In the genomic region with DNA sequence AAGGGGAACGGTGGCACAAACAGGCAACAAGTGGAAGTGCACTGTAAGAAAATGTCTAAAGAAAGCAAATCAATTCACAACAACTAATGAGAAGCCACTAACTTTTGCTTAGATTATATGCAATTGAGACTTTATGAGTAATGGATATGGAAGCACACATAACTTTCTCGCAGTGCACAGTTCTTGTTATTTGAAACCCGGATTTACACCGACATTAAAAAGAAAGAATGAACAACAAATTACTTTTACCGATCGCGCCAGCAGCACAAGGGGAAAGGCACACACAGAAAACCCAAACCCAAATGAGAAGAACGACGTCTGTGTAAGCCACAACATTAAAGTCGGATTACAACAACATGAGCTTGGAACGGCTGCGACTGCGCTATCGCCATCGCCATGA, we compare ENCODE assay signal across 1 fruit fly cellular context.
A peak's percentile ranks its signal among the peaks of the same experiment; 100 is the strongest.
TF ChIP-seq lines count a peak whose summit lies in the region.

No protein-coding gene starts in this region.

TF ChIP-seq in whole organism, embryonic, 481 proteins besides CTCF, POLR2A, EP300 and RAD21 (continued from another document and continues in another):
- TF ChIP-seq CG10654 (GFP tag; optimal IDR thresholded peaks at IDR 0.05; lab: Kevin White, UChicago): peak; percentile 64
- peak; percentile 83 for TF ChIP-seq ara (GFP tag; IDR thresholded peaks at IDR 0.05; lab: Robert Waterston, UW)
- TF ChIP-seq al (GFP tag; IDR thresholded peaks at IDR 0.05; lab: Robert Waterston, UW): no peak
- peak; percentile 25 for TF ChIP-seq kay (GFP tag; optimal IDR thresholded peaks at IDR 0.05; lab: Kevin White, UChicago)
- TF ChIP-seq D (optimal IDR thresholded peaks at IDR 0.05; lab: Kevin White, UChicago): no peak
- peak; percentile 87 for TF ChIP-seq D (GFP tag; optimal IDR thresholded peaks at IDR 0.05; lab: Kevin White, UChicago)
- TF ChIP-seq CG1647 (GFP tag; optimal IDR thresholded peaks at IDR 0.05; lab: Kevin White, UChicago): no peak
- peak; percentile 56 for TF ChIP-seq Hr3 (GFP tag; optimal IDR thresholded peaks at IDR 0.05; lab: Kevin White, UChicago)
- TF ChIP-seq CG9727 (GFP tag; optimal IDR thresholded peaks at IDR 0.05; lab: Kevin White, UChicago): peak; percentile 76
- peak; percentile 35 for TF ChIP-seq CG6813 (GFP tag; optimal IDR thresholded peaks at IDR 0.05; lab: Kevin White, UChicago)
- peak; percentile 77 for TF ChIP-seq CG8944 (GFP tag; optimal IDR thresholded peaks at IDR 0.05; lab: Kevin White, UChicago)
- no peak for TF ChIP-seq CG15479 (GFP tag; optimal IDR thresholded peaks at IDR 0.05; lab: Kevin White, UChicago)
- peak; percentile 26 for TF ChIP-seq CG11723 (GFP tag; optimal IDR thresholded peaks at IDR 0.05; lab: Kevin White, UChicago)
- peak; percentile 47 for TF ChIP-seq CG18619 (GFP tag; optimal IDR thresholded peaks at IDR 0.05; lab: Kevin White, UChicago)
- peak; percentile 66 for TF ChIP-seq pnt (GFP tag; optimal IDR thresholded peaks at IDR 0.05; lab: Kevin White, UChicago)
- TF ChIP-seq sens (GFP tag; lab: Kevin White, UChicago): peak; percentile 98
- peak; percentile 37 for TF ChIP-seq sqz (GFP tag; optimal IDR thresholded peaks at IDR 0.05; lab: Kevin White, UChicago)
- TF ChIP-seq pho (GFP tag; optimal IDR thresholded peaks at IDR 0.05; lab: Kevin White, UChicago): no peak
- TF ChIP-seq corto (GFP tag; optimal IDR thresholded peaks at IDR 0.05; lab: Kevin White, UChicago): no peak
- TF ChIP-seq CG11696 (GFP tag; IDR thresholded peaks at IDR 0.05; lab: Robert Waterston, UW): 0 out of 2 replicates have a peak, but pooled peaks have one; percentile 28
- TF ChIP-seq nerfin-1 (tag; optimal IDR thresholded peaks at IDR 0.05; lab: Kevin White, UChicago): peak; percentile 50
- TF ChIP-seq Optix (GFP tag; IDR thresholded peaks at IDR 0.05; lab: Robert Waterston, UW): peak; percentile 59; the same call in 1 of the 3 replicates
- no peak for TF ChIP-seq CG13296 (GFP tag; optimal IDR thresholded peaks at IDR 0.05; lab: Kevin White, UChicago)
- TF ChIP-seq chm (GFP tag; IDR thresholded peaks at IDR 0.05; lab: Robert Waterston, UW): peak; percentile 83; the same call in 1 of the 2 replicates
- TF ChIP-seq CG18476 (GFP tag; optimal IDR thresholded peaks at IDR 0.05; lab: Kevin White, UChicago): peak; percentile 40
- no peak for TF ChIP-seq HLH54F (GFP tag; optimal IDR thresholded peaks at IDR 0.05; lab: Kevin White, UChicago)
- TF ChIP-seq twi (tag; optimal IDR thresholded peaks at IDR 0.05; lab: Kevin White, UChicago): peak; percentile 70
- TF ChIP-seq Xbp1 (GFP tag; optimal IDR thresholded peaks at IDR 0.05; lab: Kevin White, UChicago): peak; percentile 67
- peak; percentile 75 for TF ChIP-seq CG8089 (GFP tag; optimal IDR thresholded peaks at IDR 0.05; lab: Kevin White, UChicago)
- TF ChIP-seq her (GFP tag; optimal IDR thresholded peaks at IDR 0.05; lab: Kevin White, UChicago): peak; percentile 1
- TF ChIP-seq sima (GFP tag; optimal IDR thresholded peaks at IDR 0.05; lab: Kevin White, UChicago): no peak
- TF ChIP-seq disco-r (GFP tag; optimal IDR thresholded peaks at IDR 0.05; lab: Kevin White, UChicago): no peak
- TF ChIP-seq Kr (GFP tag; optimal IDR thresholded peaks at IDR 0.05; lab: Kevin White, UChicago): no peak
- peak; percentile 55 for TF ChIP-seq repo (GFP tag; optimal IDR thresholded peaks at IDR 0.05; lab: Kevin White, UChicago)
- no peak for TF ChIP-seq vnd (GFP tag; IDR thresholded peaks at IDR 0.05; lab: Robert Waterston, UW; ENCODE audit: partially characterized antibody)
- TF ChIP-seq tgo (GFP tag; IDR thresholded peaks at IDR 0.05; lab: Robert Waterston, UW): peak; percentile 35; the same call in 1 of the 3 replicates
- TF ChIP-seq tna (GFP tag; IDR thresholded peaks at IDR 0.05; lab: Robert Waterston, UW; ENCODE audit: partially characterized antibody): no peak
- TF ChIP-seq slbo (GFP tag; IDR thresholded peaks at IDR 0.05; lab: Robert Waterston, UW): no peak
- peak; percentile 17 for TF ChIP-seq dm (GFP tag; optimal IDR thresholded peaks at IDR 0.05; lab: Kevin White, UChicago)
- TF ChIP-seq peb (GFP tag; IDR thresholded peaks at IDR 0.05; lab: Robert Waterston, UW): peak; percentile 42; the same call in 1 of the 2 replicates
- peak; percentile 37 for TF ChIP-seq odd (GFP tag; optimal IDR thresholded peaks at IDR 0.05; lab: Kevin White, UChicago)
- TF ChIP-seq wor (GFP tag; IDR thresholded peaks at IDR 0.05; lab: Robert Waterston, UW): no peak
- peak; percentile 76 for TF ChIP-seq Hsf (GFP tag; optimal IDR thresholded peaks at IDR 0.05; lab: Kevin White, UChicago)
- peak; percentile 74 for TF ChIP-seq gcm (GFP tag; optimal IDR thresholded peaks at IDR 0.05; lab: Kevin White, UChicago)
- TF ChIP-seq lov (optimal IDR thresholded peaks at IDR 0.05; lab: Kevin White, UChicago): no peak
- peak; percentile 23; the same call in 1 of the 3 replicates for TF ChIP-seq lov (GFP tag; IDR thresholded peaks at IDR 0.05; lab: Robert Waterston, UW)
- peak; percentile 64 for TF ChIP-seq fd64A (GFP tag; optimal IDR thresholded peaks at IDR 0.05; lab: Kevin White, UChicago)
- peak; percentile 61; the same call in 1 of the 2 replicates for TF ChIP-seq CG32772 (GFP tag; IDR thresholded peaks at IDR 0.05; lab: Robert Waterston, UW)
- peak; percentile 67 for TF ChIP-seq CG31441 (GFP tag; IDR thresholded peaks at IDR 0.05; lab: Robert Waterston, UW)
- TF ChIP-seq ro (GFP tag; IDR thresholded peaks at IDR 0.05; lab: Robert Waterston, UW): peak; percentile 49; the same call in 1 of the 2 replicates
- peak; percentile 79 for TF ChIP-seq chn (GFP tag; optimal IDR thresholded peaks at IDR 0.05; lab: Kevin White, UChicago)
- peak; percentile 50 for TF ChIP-seq CG1233 (GFP tag; optimal IDR thresholded peaks at IDR 0.05; lab: Kevin White, UChicago)
- peak; percentile 61 for TF ChIP-seq ssp (GFP tag; IDR thresholded peaks at IDR 0.05; lab: Robert Waterston, UW)
- TF ChIP-seq CG11093 (GFP tag; IDR thresholded peaks at IDR 0.05; lab: Robert Waterston, UW): 0 out of 3 replicates have a peak, but pooled peaks have one; percentile 39
- peak; percentile 92 for TF ChIP-seq Med (GFP tag; lab: Kevin White, UChicago)
- TF ChIP-seq cas (GFP tag; IDR thresholded peaks at IDR 0.05; lab: Robert Waterston, UW): no peak
- no peak for TF ChIP-seq NFAT (GFP tag; IDR thresholded peaks at IDR 0.05; lab: Robert Waterston, UW)
- TF ChIP-seq Lim3 (GFP tag; IDR thresholded peaks at IDR 0.05; lab: Robert Waterston, UW): no peak
- TF ChIP-seq H15 (GFP tag; IDR thresholded peaks at IDR 0.05; lab: Robert Waterston, UW): peak; percentile 72
- no peak for TF ChIP-seq CG16813 (GFP tag; IDR thresholded peaks at IDR 0.05; lab: Robert Waterston, UW; ENCODE audit: partially characterized antibody)
- peak; percentile 52; the same call in 1 of the 2 replicates for TF ChIP-seq CG14667 (GFP tag; IDR thresholded peaks at IDR 0.05; lab: Robert Waterston, UW)
- peak; percentile 72 for TF ChIP-seq CG16815 (GFP tag; optimal IDR thresholded peaks at IDR 0.05; lab: Kevin White, UChicago)
- no peak for TF ChIP-seq fu2 (GFP tag; optimal IDR thresholded peaks at IDR 0.05; lab: Kevin White, UChicago)
- no peak for TF ChIP-seq CG2199 (GFP tag; IDR thresholded peaks at IDR 0.05; lab: Robert Waterston, UW)
- TF ChIP-seq vvl (GFP tag; IDR thresholded peaks at IDR 0.05; lab: Robert Waterston, UW): peak; percentile 66
- TF ChIP-seq hbn (GFP tag; IDR thresholded peaks at IDR 0.05; lab: Robert Waterston, UW; ENCODE audit: partially characterized antibody): no peak
- peak; percentile 49 for TF ChIP-seq Bdp1 (GFP tag; optimal IDR thresholded peaks at IDR 0.05; lab: Kevin White, UChicago)
- no peak for TF ChIP-seq CG14965 (GFP tag; optimal IDR thresholded peaks at IDR 0.05; lab: Kevin White, UChicago; ENCODE audit: borderline replicate concordance)
- TF ChIP-seq ac (GFP tag; optimal IDR thresholded peaks at IDR 0.05; lab: Kevin White, UChicago): peak; percentile 51
- TF ChIP-seq tx (GFP tag; optimal IDR thresholded peaks at IDR 0.05; lab: Kevin White, UChicago): peak; percentile 7
- TF ChIP-seq run (tag; optimal IDR thresholded peaks at IDR 0.05; lab: Kevin White, UChicago): no peak
- peak; percentile 45 for TF ChIP-seq CG12236 (GFP tag; optimal IDR thresholded peaks at IDR 0.05; lab: Kevin White, UChicago)
- TF ChIP-seq Sox102F (GFP tag; optimal IDR thresholded peaks at IDR 0.05; lab: Kevin White, UChicago): peak; percentile 52
- TF ChIP-seq CG7372 (GFP tag; IDR thresholded peaks at IDR 0.05; lab: Robert Waterston, UW): peak; percentile 23; the same call in 1 of the 2 replicates
- TF ChIP-seq bcd (GFP tag; optimal IDR thresholded peaks at IDR 0.05; lab: Kevin White, UChicago): peak; percentile 46
- peak; percentile 59 for TF ChIP-seq oc (tag; optimal IDR thresholded peaks at IDR 0.05; lab: Kevin White, UChicago)
- no peak for TF ChIP-seq CG6765 (GFP tag; optimal IDR thresholded peaks at IDR 0.05; lab: Kevin White, UChicago)
- peak; percentile 91 for TF ChIP-seq zfh1 (GFP tag; IDR thresholded peaks at IDR 0.05; lab: Robert Waterston, UW)
- TF ChIP-seq stc (GFP tag; IDR thresholded peaks at IDR 0.05; lab: Robert Waterston, UW): no peak
- TF ChIP-seq CG3065 (GFP tag; optimal IDR thresholded peaks at IDR 0.05; lab: Kevin White, UChicago): peak; percentile 62
- no peak for TF ChIP-seq CG18011 (GFP tag; optimal IDR thresholded peaks at IDR 0.05; lab: Kevin White, UChicago)
- TF ChIP-seq CG4282 (GFP tag; optimal IDR thresholded peaks at IDR 0.05; lab: Kevin White, UChicago): peak; percentile 31
- peak; percentile 70 for TF ChIP-seq row (GFP tag; IDR thresholded peaks at IDR 0.05; lab: Robert Waterston, UW)
- TF ChIP-seq H2.0 (GFP tag; IDR thresholded peaks at IDR 0.05; lab: Robert Waterston, UW): peak; percentile 44; the same call in 1 of the 2 replicates
- TF ChIP-seq HLH3B (GFP tag; IDR thresholded peaks at IDR 0.05; lab: Robert Waterston, UW): peak; percentile 51; the same call in 1 of the 2 replicates
- TF ChIP-seq CG17359 (tag; optimal IDR thresholded peaks at IDR 0.05; lab: Kevin White, UChicago): peak; percentile 62
- peak; percentile 11 for TF ChIP-seq ab (GFP tag; optimal IDR thresholded peaks at IDR 0.05; lab: Kevin White, UChicago)
- peak; percentile 84 for TF ChIP-seq tin (GFP tag; optimal IDR thresholded peaks at IDR 0.05; lab: Kevin White, UChicago)
- TF ChIP-seq Dek (tag; optimal IDR thresholded peaks at IDR 0.05; lab: Kevin White, UChicago): no peak
- TF ChIP-seq amos (GFP tag; IDR thresholded peaks at IDR 0.05; lab: Robert Waterston, UW; ENCODE audit: partially characterized antibody): 0 out of 2 replicates have a peak, but pooled peaks have one; percentile 9
- peak; percentile 69 for TF ChIP-seq CG8924 (tag; optimal IDR thresholded peaks at IDR 0.05; lab: Kevin White, UChicago)
- peak; percentile 19 for TF ChIP-seq Ets97D (GFP tag; optimal IDR thresholded peaks at IDR 0.05; lab: Kevin White, UChicago)
- peak; percentile 15 for TF ChIP-seq Sry-δ (GFP tag; optimal IDR thresholded peaks at IDR 0.05; lab: Kevin White, UChicago)
- TF ChIP-seq Fer3 (tag; optimal IDR thresholded peaks at IDR 0.05; lab: Kevin White, UChicago): no peak
- peak in 1 of 2 experiments; percentile 15 for TF ChIP-seq Hr78 (GFP tag; optimal IDR thresholded peaks at IDR 0.05; lab: Kevin White, UChicago)
- peak; percentile 14; the same call in 1 of the 2 replicates for TF ChIP-seq Ada2b (GFP tag; IDR thresholded peaks at IDR 0.05; lab: Robert Waterston, UW)
- peak; percentile 31; the same call in 1 of the 3 replicates for TF ChIP-seq dysf (GFP tag; IDR thresholded peaks at IDR 0.05; lab: Robert Waterston, UW)
- TF ChIP-seq CG10366 (GFP tag; IDR thresholded peaks at IDR 0.05; lab: Robert Waterston, UW): peak; percentile 37; the same call in 1 of the 2 replicates
- TF ChIP-seq CG8281 (tag; optimal IDR thresholded peaks at IDR 0.05; lab: Kevin White, UChicago): peak; percentile 13
- TF ChIP-seq br (optimal IDR thresholded peaks at IDR 0.05; lab: Kevin White, UChicago): no peak
- peak; percentile 19; the same call in 1 of the 2 replicates for TF ChIP-seq Drgx (GFP tag; IDR thresholded peaks at IDR 0.05; lab: Robert Waterston, UW)
- peak; percentile 44 for TF ChIP-seq CG12219 (GFP tag; optimal IDR thresholded peaks at IDR 0.05; lab: Kevin White, UChicago)
- TF ChIP-seq salm (tag; optimal IDR thresholded peaks at IDR 0.05; lab: Kevin White, UChicago): no peak
- TF ChIP-seq Rx (GFP tag; IDR thresholded peaks at IDR 0.05; lab: Robert Waterston, UW): peak; percentile 39; the same call in 1 of the 2 replicates
- peak; percentile 6 for TF ChIP-seq lbe (GFP tag; optimal IDR thresholded peaks at IDR 0.05; lab: Kevin White, UChicago)
- peak; percentile 58 for TF ChIP-seq CG17802 (tag; optimal IDR thresholded peaks at IDR 0.05; lab: Kevin White, UChicago)
- TF ChIP-seq insv (GFP tag; optimal IDR thresholded peaks at IDR 0.05; lab: Kevin White, UChicago): no peak
- TF ChIP-seq Blimp-1 (GFP tag; optimal IDR thresholded peaks at IDR 0.05; lab: Kevin White, UChicago): peak; percentile 87
- no peak for TF ChIP-seq CG6272 (GFP tag; IDR thresholded peaks at IDR 0.05; lab: Robert Waterston, UW)
- TF ChIP-seq lilli (GFP tag; optimal IDR thresholded peaks at IDR 0.05; lab: Kevin White, UChicago): peak; percentile 56
- TF ChIP-seq Dip2 (GFP tag; IDR thresholded peaks at IDR 0.05; lab: Robert Waterston, UW): no peak
- TF ChIP-seq CG7556 (GFP tag; optimal IDR thresholded peaks at IDR 0.05; lab: Kevin White, UChicago): peak; percentile 61
- TF ChIP-seq Hr51 (GFP tag; optimal IDR thresholded peaks at IDR 0.05; lab: Kevin White, UChicago): peak in 1 of 2 experiments; percentile 27
- peak; percentile 74 for TF ChIP-seq CG16863 (GFP tag; optimal IDR thresholded peaks at IDR 0.05; lab: Kevin White, UChicago)
- peak; percentile 42 for TF ChIP-seq CG4707 (GFP tag; optimal IDR thresholded peaks at IDR 0.05; lab: Kevin White, UChicago)
- TF ChIP-seq CG4820 (GFP tag; optimal IDR thresholded peaks at IDR 0.05; lab: Kevin White, UChicago): peak; percentile 81
- no peak for TF ChIP-seq maf-S (GFP tag; optimal IDR thresholded peaks at IDR 0.05; lab: Kevin White, UChicago)
- peak; percentile 93 for TF ChIP-seq Ets65A (GFP tag; lab: Kevin White, UChicago)
- TF ChIP-seq CG6654 (GFP tag; optimal IDR thresholded peaks at IDR 0.05; lab: Kevin White, UChicago): peak; percentile 28
- peak; percentile 85 for TF ChIP-seq CG17328 (GFP tag; IDR thresholded peaks at IDR 0.05; lab: Robert Waterston, UW)
- TF ChIP-seq CG30431 (GFP tag; optimal IDR thresholded peaks at IDR 0.05; lab: Kevin White, UChicago): peak; percentile 82
- TF ChIP-seq CG2129 (GFP tag; IDR thresholded peaks at IDR 0.05; lab: Robert Waterston, UW; ENCODE audit: partially characterized antibody): no peak
- peak; percentile 56 for TF ChIP-seq dmrt99B (tag; optimal IDR thresholded peaks at IDR 0.05; lab: Kevin White, UChicago)
- TF ChIP-seq Dfd (GFP tag; optimal IDR thresholded peaks at IDR 0.05; lab: Kevin White, UChicago): no peak
- TF ChIP-seq mam (GFP tag; optimal IDR thresholded peaks at IDR 0.05; lab: Kevin White, UChicago): no peak
